Fruit fly (Drosophila melanogaster): ENCODE results near the gene CG1113.

The CG1113 gene

DNA sequence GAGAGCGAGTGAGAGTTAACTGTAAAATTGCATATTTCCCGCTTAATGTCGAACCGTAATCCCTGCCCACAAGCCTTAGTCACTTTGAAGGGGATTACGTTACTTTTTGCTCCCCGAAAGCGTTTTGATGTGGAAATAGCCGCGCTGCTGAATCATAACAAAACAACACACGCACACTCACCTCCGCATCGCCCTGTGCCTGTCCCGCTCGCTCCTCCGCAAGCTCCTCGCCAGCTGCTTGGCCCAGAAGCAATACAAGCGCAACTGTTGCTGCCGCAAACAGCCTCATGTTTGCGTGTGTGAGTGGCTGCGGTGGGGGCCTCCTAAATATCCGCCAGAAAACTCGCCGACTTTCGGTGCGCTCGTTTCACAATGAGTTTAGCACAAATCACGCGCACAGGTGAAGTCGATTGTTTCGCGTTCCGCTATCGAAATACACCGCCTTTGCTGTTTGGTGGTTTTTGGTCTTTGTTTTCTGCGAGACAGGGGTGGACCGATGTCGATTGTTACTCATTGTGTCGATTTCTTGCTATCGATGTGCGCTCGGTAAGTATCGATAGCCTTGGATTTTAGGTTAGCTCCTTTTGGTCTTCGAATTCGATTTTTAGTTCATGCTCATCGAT, 1.6 kb upstream of the CG1113 start, which contains the start of gene CtsF (continued):
- no peak for TF ChIP-seq Dek (tag; optimal IDR thresholded peaks at IDR 0.05)
- TF ChIP-seq CG42726 (GFP tag; IDR thresholded peaks at IDR 0.05; ENCODE audit: partially characterized antibody): peak; percentile 98
- peak; percentile 93 for TF ChIP-seq pzg (GFP tag; optimal IDR thresholded peaks at IDR 0.05)
- TF ChIP-seq jumu (GFP tag; optimal IDR thresholded peaks at IDR 0.05): peak; percentile 14
- peak; percentile 38 for TF ChIP-seq CG1233 (GFP tag; optimal IDR thresholded peaks at IDR 0.05)
- peak; percentile 93 for TF ChIP-seq CG8478 (optimal IDR thresholded peaks at IDR 0.05)
- TF ChIP-seq C15 (GFP tag; IDR thresholded peaks at IDR 0.05): no peak
- peak; percentile 43 for TF ChIP-seq CG30020 (tag; optimal IDR thresholded peaks at IDR 0.05)
- no peak for TF ChIP-seq CG30431 (GFP tag; optimal IDR thresholded peaks at IDR 0.05)
- peak; percentile 84 for TF ChIP-seq CG12769 (tag; optimal IDR thresholded peaks at IDR 0.05)
- TF ChIP-seq lola (GFP tag; optimal IDR thresholded peaks at IDR 0.05): no peak
- TF ChIP-seq Bgb (GFP tag; IDR thresholded peaks at IDR 0.05; ENCODE audit: partially characterized antibody): peak; percentile 100
- TF ChIP-seq ash1 (GFP tag; optimal IDR thresholded peaks at IDR 0.05): no peak
- peak; percentile 8 for TF ChIP-seq NK7.1 (GFP tag; optimal IDR thresholded peaks at IDR 0.05)
- no peak for TF ChIP-seq CG3281 (GFP tag; optimal IDR thresholded peaks at IDR 0.05)
- no peak for TF ChIP-seq CG2875 (GFP tag; optimal IDR thresholded peaks at IDR 0.05)
- peak; percentile 20 to 25 for TF ChIP-seq dpn (GFP tag; optimal IDR thresholded peaks at IDR 0.05)
- peak; percentile 98 for TF ChIP-seq Dll (GFP tag; IDR thresholded peaks at IDR 0.05; ENCODE audit: partially characterized antibody)
- TF ChIP-seq HLH4C (GFP tag; IDR thresholded peaks at IDR 0.05; ENCODE audit: partially characterized antibody): peak; percentile 100
- peak; percentile 3 for TF ChIP-seq CG2678 (tag; optimal IDR thresholded peaks at IDR 0.05)
- TF ChIP-seq sob (GFP tag; IDR thresholded peaks at IDR 0.05): 0 out of 2 replicates have a peak, but pooled peaks have one; percentile 42
- peak; percentile 60 to 69 for TF ChIP-seq Hr51 (GFP tag; optimal IDR thresholded peaks at IDR 0.05)
- no peak for TF ChIP-seq Taf1 (GFP tag; IDR thresholded peaks at IDR 0.05)
- TF ChIP-seq tap (tag; optimal IDR thresholded peaks at IDR 0.05): peak; percentile 30
- TF ChIP-seq CG3847 (GFP tag; IDR thresholded peaks at IDR 0.05): peak; percentile 34; the same call in 1 of the 2 replicates
- TF ChIP-seq YL-1 (GFP tag; optimal IDR thresholded peaks at IDR 0.05): peak; percentile 81
- peak; percentile 90 for TF ChIP-seq MESR4 (GFP tag; optimal IDR thresholded peaks at IDR 0.05)
- peak; percentile 4 for TF ChIP-seq NfI (GFP tag; optimal IDR thresholded peaks at IDR 0.05)
- peak; percentile 39 for TF ChIP-seq CG9797 (GFP tag; optimal IDR thresholded peaks at IDR 0.05)
- TF ChIP-seq gro (GFP tag; optimal IDR thresholded peaks at IDR 0.05): peak; percentile 57
- TF ChIP-seq Dad (GFP tag; optimal IDR thresholded peaks at IDR 0.05): peak; percentile 1
- TF ChIP-seq stwl (tag; optimal IDR thresholded peaks at IDR 0.05): peak; percentile 78
- TF ChIP-seq CG33213 (GFP tag; optimal IDR thresholded peaks at IDR 0.05): peak; percentile 37
- TF ChIP-seq chm (GFP tag; IDR thresholded peaks at IDR 0.05): peak; percentile 59; the same call in 1 of the 2 replicates
- peak; percentile 84 for TF ChIP-seq CG1832 (GFP tag; optimal IDR thresholded peaks at IDR 0.05)
- TF ChIP-seq ken (GFP tag; IDR thresholded peaks at IDR 0.05): peak; percentile 40; the same call in 1 of the 3 replicates
- TF ChIP-seq NFAT (GFP tag; IDR thresholded peaks at IDR 0.05): no peak
- no peak for TF ChIP-seq shn (GFP tag; optimal IDR thresholded peaks at IDR 0.05)
- TF ChIP-seq E2f2 (GFP tag; IDR thresholded peaks at IDR 0.05): peak; percentile 95
- TF ChIP-seq CG6813 (GFP tag; optimal IDR thresholded peaks at IDR 0.05): no peak
- peak; percentile 4 for TF ChIP-seq ewg (GFP tag; optimal IDR thresholded peaks at IDR 0.05)
- TF ChIP-seq CG17568 (GFP tag; optimal IDR thresholded peaks at IDR 0.05): no peak
- TF ChIP-seq CG31224 (GFP tag; IDR thresholded peaks at IDR 0.05): no peak
- peak; percentile 4 for TF ChIP-seq disco-r (GFP tag; optimal IDR thresholded peaks at IDR 0.05)
- TF ChIP-seq Sox102F (GFP tag; optimal IDR thresholded peaks at IDR 0.05): peak; percentile 7
- no peak for TF ChIP-seq CkIIα-i1 (GFP tag; IDR thresholded peaks at IDR 0.05)
- TF ChIP-seq grau (tag; optimal IDR thresholded peaks at IDR 0.05): peak; percentile 19
- peak; percentile 100 for TF ChIP-seq nerfin-2 (GFP tag; IDR thresholded peaks at IDR 0.05; ENCODE audit: partially characterized antibody)
- TF ChIP-seq Dip2 (GFP tag; IDR thresholded peaks at IDR 0.05): no peak

Data from whole organism, embryonic.